Worm (Caenorhabditis elegans): ENCODE measurements around the gene C32C4.16.

C32C4.16 gene

ce11 chrV:10695181-10695580, 47.8 kb downstream of the C32C4.16 start, which contains the start of gene C05A2.4:
C05A2.4 (plus strand) TSS chrV:10695481.
- no peak for TF ChIP-seq sea-1 (GFP tag; conservative IDR thresholded peaks at IDR 0.05)
- TF ChIP-seq scrt-1 (GFP tag; IDR thresholded peaks at IDR 0.05), result no peak
- TF ChIP-seq ceh-13 (GFP tag; optimal IDR thresholded peaks at IDR 0.05), result no peak
- TF ChIP-seq pes-1 (GFP tag; IDR thresholded peaks at IDR 0.05), result no peak
- no peak for TF ChIP-seq tbx-37 (GFP tag; conservative IDR thresholded peaks at IDR 0.05)
- TF ChIP-seq hmg-4 (GFP tag; optimal IDR thresholded peaks at IDR 0.05), result no peak
- TF ChIP-seq B0310.2 (tag; optimal IDR thresholded peaks at IDR 0.05), result no peak
- no peak for TF ChIP-seq ama-1 (optimal IDR thresholded peaks at IDR 0.05)
- no peak for TF ChIP-seq tbx-11 (GFP tag; IDR thresholded peaks at IDR 0.05)
- no peak for TF ChIP-seq hnd-1 (tag; optimal IDR thresholded peaks at IDR 0.05)
- TF ChIP-seq flt-1 (GFP tag; IDR thresholded peaks at IDR 0.05), result no peak
